Worm (Caenorhabditis elegans) whole organism, late embryonic: ENCODE data around the gene K04C2.3.

ENCODE experiments used
- C08G9.2 ChIP-seq: sonication (generic microtip); optimal IDR thresholded peaks from 2 replicates; lab custom pipeline; 2016; ENCODE audit warnings: mild to moderate bottlenecking, missing genetic modification characterization, moderate library complexity, missing compliant biosample characterization
- C38D4.7 ChIP-seq: fragments of 200-800 bp; sonication (Bioruptor generic); optimal IDR thresholded peaks from 2 replicates; lab custom pipeline; 2018; ENCODE audit warnings: mild to moderate bottlenecking, missing genetic modification characterization, moderate library complexity, missing compliant biosample characterization
- K02D7.2 ChIP-seq: sonication (generic microtip); optimal IDR thresholded peaks from 2 replicates; lab custom pipeline; 2017; ENCODE audit warnings: mild to moderate bottlenecking, missing genetic modification characterization, missing compliant biosample characterization
- K09A11.1 ChIP-seq: sonication (generic microtip); optimal IDR thresholded peaks from 2 replicates; lab custom pipeline; 2017; ENCODE audit warnings: antibody characterized with exemption, mild to moderate bottlenecking, missing genetic modification characterization, missing compliant biosample characterization; ENCODE audit not compliant: insufficient read depth
- Y22D7AL.16 ChIP-seq: sonication (generic microtip); optimal IDR thresholded peaks from 2 replicates; lab custom pipeline; 2016; ENCODE audit warnings: missing genetic modification characterization, missing compliant biosample characterization
- ahr-1 ChIP-seq: sonication (generic microtip); optimal IDR thresholded peaks from 2 replicates; lab custom pipeline; 2016; ENCODE audit warnings: missing genetic modification characterization, missing compliant biosample characterization
- ama-1 ChIP-seq: fragments of 150-350 bp; optimal IDR thresholded peaks from 2 replicates; lab custom pipeline; 2014
- ceh-18 ChIP-seq: sonication (generic microtip); optimal IDR thresholded peaks from 2 replicates; lab custom pipeline; 2016; ENCODE audit warnings: missing genetic modification characterization, missing compliant biosample characterization
- ceh-24 ChIP-seq: sonication (generic microtip); optimal IDR thresholded peaks from 2 replicates; lab custom pipeline; 2016; ENCODE audit warnings: mild to moderate bottlenecking, missing genetic modification characterization, missing compliant biosample characterization
- ceh-30 ChIP-seq: fragments of 150-350 bp; optimal IDR thresholded peaks from 2 replicates; lab custom pipeline; 2014; ENCODE audit warnings: missing biosample characterization, missing genetic modification characterization
- ceh-34 ChIP-seq: sonication (generic microtip); optimal IDR thresholded peaks from 2 replicates; lab custom pipeline; 2016; ENCODE audit warnings: mild to moderate bottlenecking, missing genetic modification characterization, missing compliant biosample characterization
- ceh-45 ChIP-seq: fragments of 200-800 bp; sonication (Bioruptor generic); IDR thresholded peaks from 2 replicates; pipeline ENCODE4 v1.3.6; 2022; ENCODE audit warnings: missing genetic modification reagents, missing genetic modification characterization, missing compliant biosample characterization
- ceh-9 ChIP-seq: sonication (generic microtip); optimal IDR thresholded peaks from 2 replicates; lab custom pipeline; 2016; ENCODE audit warnings: mild to moderate bottlenecking, missing genetic modification characterization, inconsistent platforms, missing compliant biosample characterization
- dmd-4 ChIP-seq: sonication (generic microtip); optimal IDR thresholded peaks from 2 replicates; lab custom pipeline; 2016; ENCODE audit warnings: borderline replicate concordance, missing genetic modification characterization, missing compliant biosample characterization
- dve-1 ChIP-seq: sonication (generic microtip); optimal IDR thresholded peaks from 2 replicates; lab custom pipeline; 2017; ENCODE audit warnings: antibody characterized with exemption, mild to moderate bottlenecking, missing genetic modification characterization, missing compliant biosample characterization
- elt-2 ChIP-seq: sonication (generic microtip); optimal IDR thresholded peaks from 2 replicates; lab custom pipeline; 2016; ENCODE audit warnings: missing genetic modification reagents, missing genetic modification characterization, missing compliant biosample characterization
- elt-4 ChIP-seq: sonication (generic microtip); optimal IDR thresholded peaks from 2 replicates; lab custom pipeline; 2016; ENCODE audit warnings: missing genetic modification characterization, missing compliant biosample characterization
- eyg-1 ChIP-seq: sonication (generic microtip); optimal IDR thresholded peaks from 2 replicates; lab custom pipeline; 2016; ENCODE audit warnings: missing genotype, missing genetic modification characterization, missing compliant biosample characterization
- fkh-10 ChIP-seq: fragments of 150-350 bp; optimal IDR thresholded peaks from 2 replicates; lab custom pipeline; 2014; ENCODE audit warnings: missing biosample characterization, missing genetic modification reagents, missing genetic modification characterization
- gmeb-2 ChIP-seq: sonication (generic microtip); optimal IDR thresholded peaks from 2 replicates; lab custom pipeline; 2016; ENCODE audit warnings: missing genetic modification characterization, inconsistent platforms, missing compliant biosample characterization
- hlh-6 ChIP-seq: sonication (generic microtip); optimal IDR thresholded peaks from 2 replicates; lab custom pipeline; 2016; ENCODE audit warnings: missing genotype, missing genetic modification characterization, missing compliant biosample characterization
- hlh-8 ChIP-seq: sonication (generic microtip); optimal IDR thresholded peaks from 2 replicates; lab custom pipeline; 2016; ENCODE audit warnings: missing genotype, missing genetic modification characterization, missing compliant biosample characterization
- lim-6 ChIP-seq: sonication (generic microtip); optimal IDR thresholded peaks from 2 replicates; lab custom pipeline; 2016; ENCODE audit warnings: missing genetic modification characterization, missing compliant biosample characterization
- lin-11 ChIP-seq: fragments of 200-800 bp; sonication (Bioruptor generic); optimal IDR thresholded peaks from 2 replicates; lab custom pipeline; 2018; ENCODE audit warnings: mild to moderate bottlenecking, missing genetic modification characterization, missing compliant biosample characterization
- nfya-1 ChIP-seq: sonication (generic microtip); optimal IDR thresholded peaks from 2 replicates; lab custom pipeline; 2017; ENCODE audit warnings: missing genetic modification characterization, mild to moderate bottlenecking, missing compliant biosample characterization, antibody characterized with exemption, moderate library complexity
- nhr-11 ChIP-seq: fragments of 150-350 bp; optimal IDR thresholded peaks from 2 replicates; lab custom pipeline; 2014; ENCODE audit warnings: missing biosample characterization, missing genetic modification characterization
- nhr-232 ChIP-seq: sonication (generic microtip); optimal IDR thresholded peaks from 2 replicates; lab custom pipeline; 2016; ENCODE audit warnings: missing genetic modification characterization, missing compliant biosample characterization
- npax-4 ChIP-seq: sonication (generic microtip); optimal IDR thresholded peaks from 2 replicates; lab custom pipeline; 2016; ENCODE audit warnings: missing genetic modification characterization, missing compliant biosample characterization
- pha-4 ChIP-seq: fragments of 150-350 bp; optimal IDR thresholded peaks from 2 replicates; lab custom pipeline; 2018; ENCODE audit warnings: missing biosample characterization, missing genetic modification reagents, missing genetic modification characterization
- ref-2 ChIP-seq: sonication (generic microtip); optimal IDR thresholded peaks from 2 replicates; lab custom pipeline; 2016; ENCODE audit warnings: missing genetic modification characterization, missing compliant biosample characterization
- sox-4 ChIP-seq: sonication (generic microtip); optimal IDR thresholded peaks from 2 replicates; lab custom pipeline; 2017; ENCODE audit warnings: mild to moderate bottlenecking, missing genetic modification characterization, inconsistent platforms, missing compliant biosample characterization
- tbx-2 ChIP-seq: sonication (generic microtip); optimal IDR thresholded peaks from 2 replicates; lab custom pipeline; 2016; ENCODE audit warnings: missing genetic modification characterization, missing compliant biosample characterization
- tbx-7 ChIP-seq: sonication (generic microtip); optimal IDR thresholded peaks from 2 replicates; lab custom pipeline; 2016; ENCODE audit warnings: missing genotype, missing genetic modification characterization, missing compliant biosample characterization
- unc-42 ChIP-seq: sonication (generic microtip); optimal IDR thresholded peaks from 2 replicates; lab custom pipeline; 2016; ENCODE audit warnings: missing genotype, missing genetic modification characterization, missing compliant biosample characterization
- unc-55 ChIP-seq: sonication (generic microtip); optimal IDR thresholded peaks from 2 replicates; lab custom pipeline; 2017; ENCODE audit warnings: missing biosample characterization, missing genetic modification reagents, missing genetic modification characterization
- zip-5 ChIP-seq: sonication (generic microtip); optimal IDR thresholded peaks from 2 replicates; lab custom pipeline; 2016; ENCODE audit warnings: missing genetic modification characterization, missing compliant biosample characterization

K04C2.3 gene

DNA sequence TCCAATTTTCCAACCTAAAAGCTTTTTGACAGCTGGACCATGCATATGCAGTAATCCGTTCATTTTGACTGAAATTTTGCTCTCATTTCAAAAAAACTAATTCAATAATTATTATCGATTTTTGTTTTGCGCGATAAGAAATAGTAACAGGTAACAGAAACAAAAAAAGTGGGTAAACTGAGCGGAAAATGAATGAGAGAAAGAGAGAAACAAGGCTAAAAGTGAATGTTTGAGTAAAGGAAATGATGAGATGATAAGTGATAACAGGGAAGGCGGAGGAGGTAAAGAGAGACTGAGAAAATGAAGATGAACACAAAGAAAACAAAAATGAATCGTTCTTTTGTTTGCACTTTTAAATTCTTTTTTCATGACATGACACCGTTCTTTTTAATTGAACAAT, 9.0 kb upstream of the K04C2.3 start, which contains the start of gene sma-3:
TSS of gene sma-3 (minus strand) at position 68 of the 400 bp plus-strand sequence.
- TF ChIP-seq ceh-9 (tag; lab: Kevin White, UChicago) (no peak), elt-2 (tag; lab: Kevin White, UChicago) (peak; percentile 12)

DNA sequence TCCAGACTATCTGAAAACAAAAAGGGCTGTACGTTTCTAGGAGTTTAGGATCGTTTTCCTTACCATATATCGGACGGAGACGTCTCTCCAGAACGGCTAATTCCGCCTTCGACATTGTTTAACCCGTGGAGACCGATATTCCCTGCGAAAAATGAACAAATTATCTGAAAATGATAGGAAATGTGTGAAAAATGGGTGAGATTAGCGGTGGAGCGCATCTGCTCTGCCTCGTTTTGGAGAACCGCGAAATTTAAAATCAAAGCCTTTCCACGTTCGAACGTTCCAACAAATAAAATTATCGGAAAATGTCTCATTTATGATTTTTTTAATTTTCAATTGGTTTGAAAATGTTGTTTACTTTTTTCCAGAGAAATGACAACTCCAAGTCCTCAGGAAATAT, 3.6 kb upstream of the K04C2.3 start, which contains the start of the genes cra-1 and kbp-1:
TSS of gene cra-1 (minus strand) at position 193 of the 400 bp plus-strand sequence.
TSS of gene kbp-1 (plus strand) at position 366 of the 400 bp plus-strand sequence.
- TF ChIP-seq ceh-9 (tag; lab: Kevin White, UChicago) (no peak), elt-2 (tag; lab: Kevin White, UChicago) (peak; percentile 38), nhr-11 (tag; lab: Kevin White, UChicago) (no peak), tbx-2 (peak; percentile 44), unc-42 (tag; lab: Kevin White, UChicago) (peak; percentile 46)

DNA sequence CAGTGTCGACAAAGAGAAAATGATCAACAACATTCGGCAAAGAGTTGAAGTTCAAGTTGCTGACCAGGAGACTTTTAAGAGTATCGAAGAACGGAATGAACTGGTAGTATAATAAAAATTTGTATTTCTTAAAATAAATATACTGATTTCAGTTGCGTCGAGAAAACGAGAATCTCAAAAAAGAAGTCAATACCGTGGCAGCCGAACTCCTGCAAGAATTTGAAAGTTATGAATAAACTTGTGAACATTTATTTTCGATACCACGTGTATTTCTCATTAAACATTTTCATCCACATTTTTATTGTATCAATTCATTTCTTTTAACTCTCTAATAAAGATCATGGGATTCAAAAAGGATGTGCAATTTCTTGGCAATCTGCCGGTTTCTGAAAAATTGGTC, 2.9 kb upstream of the K04C2.3 start, which contains the start of gene K04C2.8:
TSS of gene K04C2.8 (plus strand) at position 301 of the 400 bp plus-strand sequence.
- no peak for TF ChIP-seq npax-4 (tag; lab: Kevin White, UChicago)
- TF ChIP-seq elt-4: no peak
- TF ChIP-seq pha-4 (tag; lab: Kevin White, UChicago): no peak
- TF ChIP-seq fkh-10 (GFP tag; lab: Kevin White, UChicago): no peak
- no peak for TF ChIP-seq eyg-1
- TF ChIP-seq K02D7.2 (tag; lab: Kevin White, UChicago): no peak
- no peak for TF ChIP-seq zip-5 (tag; lab: Kevin White, UChicago)
- TF ChIP-seq, all 69 proteins: peak for 0

DNA sequence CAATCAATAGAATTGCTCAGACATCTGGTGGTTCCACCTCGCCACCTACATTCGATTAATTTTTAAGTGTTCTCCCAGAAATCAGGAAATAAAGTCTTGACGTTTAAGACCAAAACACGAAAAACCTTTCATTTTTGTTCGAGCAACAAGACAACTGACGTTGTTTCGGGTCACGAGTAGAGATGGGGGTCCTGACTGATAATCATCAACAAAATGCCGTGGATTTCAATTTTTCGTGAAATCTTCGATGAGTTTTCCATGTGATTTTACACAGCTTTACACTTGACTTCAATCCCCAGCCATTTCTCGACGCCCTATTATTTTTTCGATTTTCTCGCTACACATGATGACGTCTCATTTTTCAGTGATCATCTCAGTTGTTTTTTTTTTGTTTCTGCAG, 1.8 kb upstream of the K04C2.3 start:
- TF ChIP-seq unc-55 (GFP tag; lab: Kevin White, UChicago) (peak; percentile 6), nfya-1 (tag; lab: Kevin White, UChicago) (no peak), ama-1 (lab: Kevin White, UChicago) (no peak)
- TF ChIP-seq, all 69 proteins: peak for 1

DNA sequence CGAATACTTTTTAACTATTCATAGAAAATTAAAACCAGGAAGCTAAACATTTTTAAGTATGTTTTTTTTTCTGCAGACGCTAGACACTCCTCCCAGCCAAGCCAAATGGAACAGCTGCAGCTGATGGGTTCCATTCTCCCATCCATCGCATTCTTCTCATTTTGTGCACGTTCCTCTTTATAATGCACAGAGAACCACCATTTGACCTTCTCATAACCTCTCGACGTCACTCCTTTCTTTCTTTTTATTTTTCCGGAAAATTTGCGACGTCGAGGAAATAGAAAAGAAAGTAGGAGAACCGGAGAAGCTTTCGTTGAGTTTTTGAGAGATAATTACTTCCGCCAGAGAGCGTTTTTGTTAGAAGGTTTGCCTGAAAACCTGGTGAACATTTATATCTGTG, 1.2 kb upstream of the K04C2.3 start:
- TF ChIP-seq Y22D7AL.16 (no peak), ama-1 (lab: Kevin White, UChicago) (no peak), dmd-4 (tag; lab: Kevin White, UChicago) (no peak), ceh-24 (tag; lab: Kevin White, UChicago) (no peak), ceh-30 (tag; lab: Kevin White, UChicago) (no peak), gmeb-2 (tag; lab: Kevin White, UChicago) (no peak), hlh-6 (tag; lab: Kevin White, UChicago) (no peak), C38D4.7 (GFP tag; lab: Kevin White, UChicago) (no peak), lim-6 (tag; lab: Kevin White, UChicago) (no peak), hlh-8 (no peak), tbx-7 (tag; lab: Kevin White, UChicago) (no peak), nhr-11 (tag; lab: Kevin White, UChicago) (no peak), C08G9.2 (tag; lab: Kevin White, UChicago) (no peak), ceh-9 (tag; lab: Kevin White, UChicago) (no peak), K09A11.1 (tag; lab: Kevin White, UChicago) (no peak), ref-2 (tag; lab: Kevin White, UChicago) (no peak), pha-4 (tag; lab: Kevin White, UChicago) (no peak)

DNA sequence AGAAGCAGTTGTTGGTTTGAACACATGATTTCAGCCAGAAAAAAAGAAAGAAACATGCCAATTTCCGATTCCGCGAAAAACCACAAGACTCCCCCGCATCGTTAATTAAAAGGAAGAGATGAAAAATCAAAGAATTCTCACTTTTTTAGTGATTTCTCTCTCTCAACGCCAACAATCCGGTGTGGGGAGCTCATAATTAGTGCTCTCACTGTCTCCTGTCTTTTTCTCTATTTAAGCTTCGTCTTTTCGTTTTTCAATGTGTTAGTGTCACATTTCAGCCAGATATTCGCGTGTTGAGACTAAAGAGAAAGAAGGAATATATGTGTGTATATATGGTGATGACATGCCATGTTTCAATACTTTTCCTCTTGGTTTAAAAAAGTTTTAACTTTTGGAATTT, 835 bp downstream of the K04C2.3 start:
- TF ChIP-seq ceh-24 (tag; lab: Kevin White, UChicago): no peak
- no peak for TF ChIP-seq lin-11 (tag; lab: Kevin White, UChicago)
- no peak for TF ChIP-seq zip-5 (tag; lab: Kevin White, UChicago)
- no peak for TF ChIP-seq ahr-1 (tag; lab: Kevin White, UChicago)
- TF ChIP-seq sox-4 (tag; lab: Kevin White, UChicago): no peak
- no peak for TF ChIP-seq ceh-18
- TF ChIP-seq dve-1 (tag; lab: Kevin White, UChicago): no peak
- no peak for TF ChIP-seq ceh-34 (tag; lab: Kevin White, UChicago)
- TF ChIP-seq nhr-232 (tag; lab: Kevin White, UChicago): no peak
- no peak for TF ChIP-seq ceh-45 (GFP tag; lab: Robert Waterston, UW)
- TF ChIP-seq pha-4 (tag; lab: Kevin White, UChicago): no peak
